Fruit fly (Drosophila melanogaster): ENCODE measurements around the gene CG14671.

Gene CG14671

DNA sequence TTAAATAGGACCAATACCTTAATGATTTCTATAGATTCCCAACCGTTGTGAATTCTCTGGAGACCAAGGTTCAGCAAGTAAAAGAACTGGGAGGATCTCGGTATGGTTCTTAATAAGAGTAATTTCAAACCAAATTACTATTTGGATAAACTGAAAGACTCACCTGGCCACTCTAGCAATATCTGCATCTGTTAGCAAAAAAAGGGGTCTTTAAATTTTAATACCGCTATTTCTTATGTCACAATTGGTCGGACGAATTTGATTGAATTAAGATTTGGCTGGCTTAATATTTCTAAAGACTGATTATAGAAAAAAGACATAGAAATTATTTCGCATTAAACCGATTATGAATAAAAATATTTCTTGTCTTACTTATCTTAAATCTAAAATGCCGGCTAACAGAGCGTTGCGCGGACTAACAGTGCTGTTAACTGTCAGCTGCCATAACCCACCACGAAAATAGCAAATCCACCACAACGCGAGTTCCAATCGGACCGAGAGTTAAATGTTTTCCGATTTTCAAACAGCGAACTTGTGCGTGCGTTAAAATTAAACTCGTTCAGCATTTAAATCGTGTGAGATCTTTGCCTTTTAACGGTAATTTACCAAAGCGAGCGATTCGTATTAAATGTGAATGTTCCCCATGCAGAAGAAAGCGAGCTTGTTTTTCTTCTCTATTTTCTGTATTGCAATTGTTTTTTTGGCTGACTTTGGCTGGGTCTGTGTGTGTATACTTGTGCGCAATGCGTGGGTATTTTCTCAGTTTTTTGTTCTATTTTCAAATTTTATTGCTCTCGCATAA, 6.2 kb upstream of the CG14671 start, which contains the start of gene CRMP (continued):
- no peak for TF ChIP-seq spab (GFP tag; optimal IDR thresholded peaks at IDR 0.05)
- TF ChIP-seq Sox102F (GFP tag; optimal IDR thresholded peaks at IDR 0.05): no peak
- TF ChIP-seq OdsH (GFP tag; optimal IDR thresholded peaks at IDR 0.05): no peak
- TF ChIP-seq CG6808 (GFP tag; optimal IDR thresholded peaks at IDR 0.05): peak; percentile 48
- TF ChIP-seq CG8119 (GFP tag; IDR thresholded peaks at IDR 0.05): 0 out of 3 replicates have a peak, but pooled peaks have one; percentile 44
- TF ChIP-seq lz (GFP tag; optimal IDR thresholded peaks at IDR 0.05): no peak
- no peak for TF ChIP-seq Ets96B (tag; optimal IDR thresholded peaks at IDR 0.05)
- TF ChIP-seq svp (GFP tag): no peak
- no peak for TF ChIP-seq CG3919 (GFP tag; optimal IDR thresholded peaks at IDR 0.05)
- peak; percentile 45 for TF ChIP-seq CG6854 (GFP tag; optimal IDR thresholded peaks at IDR 0.05)
- TF ChIP-seq dac (GFP tag; optimal IDR thresholded peaks at IDR 0.05): no peak
- TF ChIP-seq CG8319 (GFP tag; optimal IDR thresholded peaks at IDR 0.05): no peak
- peak; percentile 52 for TF ChIP-seq Eip78C (GFP tag)
- no peak for TF ChIP-seq net (GFP tag; optimal IDR thresholded peaks at IDR 0.05)
- no peak for TF ChIP-seq Met (GFP tag; optimal IDR thresholded peaks at IDR 0.05)
- no peak for TF ChIP-seq Ets21C (GFP tag; optimal IDR thresholded peaks at IDR 0.05)
- no peak for TF ChIP-seq CG3032 (tag; optimal IDR thresholded peaks at IDR 0.05)
- no peak for TF ChIP-seq vri (GFP tag; optimal IDR thresholded peaks at IDR 0.05)
- no peak for TF ChIP-seq Sox14 (GFP tag; optimal IDR thresholded peaks at IDR 0.05)
- no peak for TF ChIP-seq Gug (GFP tag; IDR thresholded peaks at IDR 0.05)
- no peak for TF ChIP-seq CG11294 (GFP tag; IDR thresholded peaks at IDR 0.05)
- TF ChIP-seq salr (GFP tag; optimal IDR thresholded peaks at IDR 0.05): no peak
- TF ChIP-seq Blimp-1 (GFP tag; optimal IDR thresholded peaks at IDR 0.05): no peak
- no peak for TF ChIP-seq Eip75B (GFP tag; optimal IDR thresholded peaks at IDR 0.05)
- TF ChIP-seq CG15336 (GFP tag; IDR thresholded peaks at IDR 0.05): peak; percentile 31; the same call in 1 of the 2 replicates
- TF ChIP-seq esn (GFP tag; optimal IDR thresholded peaks at IDR 0.05): no peak
- TF ChIP-seq Hr39 (GFP tag; optimal IDR thresholded peaks at IDR 0.05): no peak
- TF ChIP-seq CG31627 (GFP tag; optimal IDR thresholded peaks at IDR 0.05): no peak
- no peak for TF ChIP-seq fkh (GFP tag; optimal IDR thresholded peaks at IDR 0.05)
- no peak for TF ChIP-seq CG10631 (GFP tag; optimal IDR thresholded peaks at IDR 0.05)
- TF ChIP-seq Eip93F (GFP tag; optimal IDR thresholded peaks at IDR 0.05): no peak
- TF ChIP-seq Hr4 (GFP tag; optimal IDR thresholded peaks at IDR 0.05): no peak
- no peak for TF ChIP-seq Sox15 (GFP tag; optimal IDR thresholded peaks at IDR 0.05)
- peak; percentile 62 for TF ChIP-seq CG6276 (GFP tag; optimal IDR thresholded peaks at IDR 0.05)
- TF ChIP-seq CG4318 (GFP tag; optimal IDR thresholded peaks at IDR 0.05): no peak
- TF ChIP-seq Smox (GFP tag; optimal IDR thresholded peaks at IDR 0.05): no peak

dm6 chr3R:5568590-5568989, 4.0 kb upstream of the CG14671 start, which contains the start of the genes CG2931 and Rheb:
Gene CG2931 (minus strand): TSS chr3R:5568615.
Gene Rheb (plus strand): TSS chr3R:5568921.
- TF ChIP-seq OdsH (GFP tag; optimal IDR thresholded peaks at IDR 0.05) (no peak), CG6276 (GFP tag; optimal IDR thresholded peaks at IDR 0.05) (no peak), acj6 (GFP tag; optimal IDR thresholded peaks at IDR 0.05) (peak; percentile 53), CG10669 (GFP tag; optimal IDR thresholded peaks at IDR 0.05) (no peak), CG7368 (GFP tag; optimal IDR thresholded peaks at IDR 0.05) (peak; percentile 11), Lpt (GFP tag; optimal IDR thresholded peaks at IDR 0.05) (no peak), dac (GFP tag; optimal IDR thresholded peaks at IDR 0.05) (peak; percentile 32), CG8319 (GFP tag; optimal IDR thresholded peaks at IDR 0.05) (no peak), fkh (GFP tag; optimal IDR thresholded peaks at IDR 0.05) (peak; percentile 53), CG11762 (GFP tag; optimal IDR thresholded peaks at IDR 0.05; ENCODE audit: insufficient read depth) (peak; percentile 2), ss (GFP tag; optimal IDR thresholded peaks at IDR 0.05) (peak in 1 of 2 experiments; percentile 18), fd59A (GFP tag; optimal IDR thresholded peaks at IDR 0.05) (no peak), Sox15 (GFP tag; optimal IDR thresholded peaks at IDR 0.05) (peak; percentile 40), Hr38 (GFP tag; optimal IDR thresholded peaks at IDR 0.05) (no peak), eg (GFP tag; IDR thresholded peaks at IDR 0.05) (peak; percentile 74), CG11902 (GFP tag; optimal IDR thresholded peaks at IDR 0.05) (peak; percentile 27), Hr39 (GFP tag; optimal IDR thresholded peaks at IDR 0.05) (peak; percentile 63), CG3032 (tag; optimal IDR thresholded peaks at IDR 0.05) (peak; percentile 67), CG10631 (GFP tag; optimal IDR thresholded peaks at IDR 0.05) (no peak), Gug (GFP tag; IDR thresholded peaks at IDR 0.05) (peak; percentile 46), Sox14 (GFP tag; optimal IDR thresholded peaks at IDR 0.05) (peak; percentile 62), topi (GFP tag; optimal IDR thresholded peaks at IDR 0.05) (peak; percentile 51), fd85E (GFP tag; optimal IDR thresholded peaks at IDR 0.05) (no peak), CG6854 (GFP tag; optimal IDR thresholded peaks at IDR 0.05) (no peak), CG15336 (GFP tag; IDR thresholded peaks at IDR 0.05) (0 out of 2 replicates have a peak, but pooled peaks have one; percentile 42), CG6808 (GFP tag; optimal IDR thresholded peaks at IDR 0.05) (no peak), Met (GFP tag; optimal IDR thresholded peaks at IDR 0.05) (no peak), Blimp-1 (GFP tag; optimal IDR thresholded peaks at IDR 0.05) (no peak), Eip75B (GFP tag; optimal IDR thresholded peaks at IDR 0.05) (peak; percentile 61)
